Fruit fly (Drosophila melanogaster): ENCODE results near the gene CG17147.

CG17147 gene

DNA sequence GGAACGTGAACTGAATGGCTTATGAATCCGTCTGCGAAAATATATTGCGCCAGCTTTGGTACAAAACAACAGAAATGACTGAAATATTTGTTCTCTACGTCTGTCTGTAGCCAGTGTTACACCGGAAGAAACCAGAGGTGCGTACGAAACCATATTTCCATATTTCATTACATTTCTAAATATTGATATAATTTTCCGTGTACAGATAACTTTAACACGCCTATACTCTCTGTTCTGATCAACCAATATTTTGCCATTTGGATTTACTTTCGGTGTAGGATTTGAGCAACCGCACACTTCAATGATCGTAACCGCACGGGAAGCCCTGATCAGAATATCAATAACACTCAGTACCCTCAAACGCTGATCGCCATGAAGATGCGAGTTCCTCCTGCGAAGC is 29.0 kb upstream of the CG17147 start (continued):
- no peak for TF ChIP-seq CG2129 (GFP tag; IDR thresholded peaks at IDR 0.05; ENCODE audit: partially characterized antibody)
- TF ChIP-seq chm (GFP tag; IDR thresholded peaks at IDR 0.05) = no peak
- no peak for TF ChIP-seq psq (GFP tag; optimal IDR thresholded peaks at IDR 0.05)
- TF ChIP-seq grn (GFP tag; optimal IDR thresholded peaks at IDR 0.05) = no peak
- peak; percentile 90 for TF ChIP-seq Med (GFP tag)
- no peak for TF ChIP-seq Stat92E (GFP tag; optimal IDR thresholded peaks at IDR 0.05)
- peak; percentile 2 to 20 for TF ChIP-seq Hr51 (GFP tag; optimal IDR thresholded peaks at IDR 0.05)
- 0 out of 3 replicates have a peak, but pooled peaks have one; percentile 18 for TF ChIP-seq CG17361 (GFP tag; IDR thresholded peaks at IDR 0.05)
- TF ChIP-seq nau (GFP tag; optimal IDR thresholded peaks at IDR 0.05) = no peak
- TF ChIP-seq gcm (GFP tag; optimal IDR thresholded peaks at IDR 0.05) = no peak
- TF ChIP-seq tio (GFP tag; optimal IDR thresholded peaks at IDR 0.05) = peak; percentile 37
- TF ChIP-seq CoRest (tag; optimal IDR thresholded peaks at IDR 0.05) = peak; percentile 64
- TF ChIP-seq phol (tag; optimal IDR thresholded peaks at IDR 0.05) = peak; percentile 35
- no peak for TF ChIP-seq NC2α (GFP tag; optimal IDR thresholded peaks at IDR 0.05)
- TF ChIP-seq mld (GFP tag; IDR thresholded peaks at IDR 0.05; ENCODE audit: partially characterized antibody) = no peak
- no peak for TF ChIP-seq ftz-f1 (GFP tag; optimal IDR thresholded peaks at IDR 0.05)
- 0 out of 2 replicates have a peak, but pooled peaks have one; percentile 10 for TF ChIP-seq H2.0 (GFP tag; IDR thresholded peaks at IDR 0.05)
- TF ChIP-seq CG17912 (GFP tag; optimal IDR thresholded peaks at IDR 0.05) = no peak
- no peak for TF ChIP-seq CG8765 (GFP tag; IDR thresholded peaks at IDR 0.05)
- peak; percentile 10 for TF ChIP-seq Vsx1 (GFP tag; optimal IDR thresholded peaks at IDR 0.05)
- peak; percentile 24; the same call in 1 of the 2 replicates for TF ChIP-seq CG7372 (GFP tag; IDR thresholded peaks at IDR 0.05)
- peak; percentile 31 for TF ChIP-seq tin (GFP tag; optimal IDR thresholded peaks at IDR 0.05)
- TF ChIP-seq odd (GFP tag; optimal IDR thresholded peaks at IDR 0.05) = no peak
- TF ChIP-seq cad (GFP tag; optimal IDR thresholded peaks at IDR 0.05) = no peak
- TF ChIP-seq zen (tag; optimal IDR thresholded peaks at IDR 0.05) = no peak
- TF ChIP-seq CG8281 (tag; optimal IDR thresholded peaks at IDR 0.05) = no peak
- TF ChIP-seq Ets97D (GFP tag; optimal IDR thresholded peaks at IDR 0.05) = no peak
- no peak for TF ChIP-seq Hr39 (optimal IDR thresholded peaks at IDR 0.05)
- peak; percentile 68 for TF ChIP-seq row (GFP tag; IDR thresholded peaks at IDR 0.05)
- peak; percentile 48 for TF ChIP-seq lbe (GFP tag; optimal IDR thresholded peaks at IDR 0.05)
- TF ChIP-seq CG6272 (GFP tag; IDR thresholded peaks at IDR 0.05) = no peak
- TF ChIP-seq sd (tag; optimal IDR thresholded peaks at IDR 0.05) = peak; percentile 20
- peak; percentile 50 for TF ChIP-seq Ets65A (GFP tag)
- no peak for TF ChIP-seq sr (GFP tag; IDR thresholded peaks at IDR 0.05)
- no peak for TF ChIP-seq schlank (tag; optimal IDR thresholded peaks at IDR 0.05)
- TF ChIP-seq Atf3 (GFP tag; optimal IDR thresholded peaks at IDR 0.05) = no peak
- TF ChIP-seq CG3995 (GFP tag; optimal IDR thresholded peaks at IDR 0.05) = no peak
- no peak for TF ChIP-seq CG10565 (GFP tag; optimal IDR thresholded peaks at IDR 0.05)
- TF ChIP-seq GATAe (GFP tag; conservative IDR thresholded peaks at IDR 0.05) = no peak
- TF ChIP-seq Trl (optimal IDR thresholded peaks at IDR 0.05) = no peak
- TF ChIP-seq Trl (GFP tag; optimal IDR thresholded peaks at IDR 0.05) = peak; percentile 33
- TF ChIP-seq hb (GFP tag; IDR thresholded peaks at IDR 0.05; ENCODE audit: partially characterized antibody) = no peak
- TF ChIP-seq cato (GFP tag; optimal IDR thresholded peaks at IDR 0.05; ENCODE audit: borderline replicate concordance) = no peak
- TF ChIP-seq CG7928 (GFP tag; optimal IDR thresholded peaks at IDR 0.05) = no peak
- peak; percentile 11 for TF ChIP-seq CG13624 (GFP tag; optimal IDR thresholded peaks at IDR 0.05)
- no peak for TF ChIP-seq CG10274 (GFP tag; optimal IDR thresholded peaks at IDR 0.05)
- peak; percentile 39 for TF ChIP-seq mam (GFP tag; optimal IDR thresholded peaks at IDR 0.05)
- peak; percentile 31 for TF ChIP-seq CG15514 (GFP tag; optimal IDR thresholded peaks at IDR 0.05)

All from whole organism, embryonic.